Worm (Caenorhabditis elegans) whole organism, L1 larva: ENCODE measurements around the gene twk-18.

Source experiments
- aha-1 ChIP-seq: fragments of 150-350 bp; optimal IDR thresholded peaks from 2 replicates; lab custom pipeline; 2014; ENCODE audit warnings: missing biosample characterization, missing genetic modification characterization
- ama-1 ChIP-seq: fragments of 150-350 bp; optimal IDR thresholded peaks from 2 replicates; lab custom pipeline; 2014
- blmp-1 ChIP-seq: fragments of 150-350 bp; optimal IDR thresholded peaks from 2 replicates; lab custom pipeline; 2014; ENCODE audit warnings: missing biosample characterization, missing genetic modification characterization
- ceh-88 ChIP-seq: fragments of 200-800 bp; sonication (Bioruptor generic); IDR thresholded peaks from 2 replicates; pipeline ENCODE4 v1.3.6; 2022; ENCODE audit warnings: missing genetic modification characterization, missing compliant biosample characterization
- efl-1 ChIP-seq, 4 experiments: fragments of 150-350 bp; optimal IDR thresholded peaks in 3 of 4; peaks in 1 of 4; 1 replicate in 1 of 4; 2 replicates in 3 of 4; lab custom pipeline; 2014; ENCODE audit warnings: missing biosample characterization in 2 of 4, missing genetic modification characterization in 2 of 4, missing genetic modification reagents in 2 of 4
- elt-2 ChIP-seq: sonication (generic microtip); optimal IDR thresholded peaks from 2 replicates; lab custom pipeline; 2016; ENCODE audit warnings: missing genetic modification characterization, mild to moderate bottlenecking, inconsistent platforms, missing compliant biosample characterization, missing genetic modification reagents
- elt-3 ChIP-seq, 6 experiments: fragments of 150-350 bp in 1 of 6; sonication (generic microtip); optimal IDR thresholded peaks; 2 replicates each; lab custom pipeline; 2017 to 2018; ENCODE audit warnings: missing biosample characterization in 6 of 6, missing genetic modification characterization in 6 of 6, inconsistent platforms in 1 of 6
- grh-1 ChIP-seq: fragments of 200-800 bp; sonication (Bioruptor generic); IDR thresholded peaks from 2 replicates; pipeline ENCODE4 v1.3.6; 2022; ENCODE audit warnings: missing genetic modification reagents, missing genetic modification characterization, missing compliant biosample characterization
- hlh-4 ChIP-seq: sonication (generic microtip); optimal IDR thresholded peaks from 2 replicates; lab custom pipeline; 2016; ENCODE audit warnings: mild to moderate bottlenecking, missing genetic modification characterization, missing compliant biosample characterization
- lin-35 ChIP-seq, 2 experiments: fragments of 150-350 bp; optimal IDR thresholded peaks; 2 replicates each; lab custom pipeline; 2014; ENCODE audit warnings: missing biosample characterization in 2 of 2, missing genetic modification characterization in 2 of 2, missing genetic modification reagents in 2 of 2
- lsy-2 ChIP-seq, 2 experiments: fragments of 150-350 bp; optimal IDR thresholded peaks; 2 replicates each; lab custom pipeline; 2014; ENCODE audit warnings: missing biosample characterization in 2 of 2, missing genetic modification characterization in 2 of 2
- mdl-1 ChIP-seq, 2 experiments: fragments of 150-350 bp; optimal IDR thresholded peaks; 2 replicates each; lab custom pipeline; 2014 to 2017; ENCODE audit warnings: missing biosample characterization in 2 of 2, missing genetic modification characterization in 2 of 2, inconsistent platforms in 1 of 2
- mef-2 ChIP-seq: fragments of 150-350 bp; optimal IDR thresholded peaks from 2 replicates; lab custom pipeline; 2014; ENCODE audit warnings: missing biosample characterization, missing genetic modification characterization
- mep-1 ChIP-seq: fragments of 150-350 bp; optimal IDR thresholded peaks from 2 replicates; lab custom pipeline; 2014; ENCODE audit warnings: missing biosample characterization, missing genetic modification characterization
- nhr-20 ChIP-seq: sonication (generic microtip); optimal IDR thresholded peaks from 2 replicates; lab custom pipeline; 2016; ENCODE audit warnings: mild to moderate bottlenecking, missing genetic modification characterization, missing compliant biosample characterization
- nhr-47 ChIP-seq: sonication (generic microtip); optimal IDR thresholded peaks from 2 replicates; lab custom pipeline; 2016; ENCODE audit warnings: mild to moderate bottlenecking, missing genetic modification characterization, moderate library complexity, missing compliant biosample characterization
- nhr-71 ChIP-seq: sonication (generic microtip); optimal IDR thresholded peaks from 2 replicates; lab custom pipeline; 2016; ENCODE audit warnings: mild to moderate bottlenecking, missing genetic modification characterization, moderate library complexity, missing compliant biosample characterization
- nhr-77 ChIP-seq: fragments of 150-350 bp; optimal IDR thresholded peaks from 2 replicates; lab custom pipeline; 2014; ENCODE audit warnings: missing biosample characterization, missing genetic modification characterization
- nhr-85 ChIP-seq: sonication (generic microtip); peaks from one replicate; lab custom pipeline; 2016; ENCODE audit warnings: missing genetic modification characterization, inconsistent platforms, missing compliant biosample characterization
- pax-3 ChIP-seq: fragments of 200-800 bp; sonication (Bioruptor generic); optimal IDR thresholded peaks from 2 replicates; lab custom pipeline; 2018; ENCODE audit warnings: mild to moderate bottlenecking, missing genetic modification characterization, moderate library complexity, missing compliant biosample characterization
- snpc-4 ChIP-seq: fragments of 150-350 bp; optimal IDR thresholded peaks from 2 replicates; lab custom pipeline; 2014; ENCODE audit warnings: missing biosample characterization, missing genetic modification characterization
- snu-23 ChIP-seq: sonication (generic microtip); optimal IDR thresholded peaks from 2 replicates; lab custom pipeline; 2016; ENCODE audit warnings: missing genetic modification characterization, missing compliant biosample characterization
- sox-4 ChIP-seq: sonication (generic microtip); optimal IDR thresholded peaks from 2 replicates; lab custom pipeline; 2016; ENCODE audit warnings: missing genetic modification characterization, missing compliant biosample characterization
- unc-86 ChIP-seq: sonication (generic microtip); optimal IDR thresholded peaks from 2 replicates; lab custom pipeline; 2016; ENCODE audit warnings: missing genetic modification characterization, missing compliant biosample characterization
- zag-1 ChIP-seq: fragments of 150-350 bp; optimal IDR thresholded peaks from 2 replicates; lab custom pipeline; 2014; ENCODE audit warnings: missing biosample characterization, missing genetic modification characterization
- ztf-4 ChIP-seq: fragments of 150-350 bp; optimal IDR thresholded peaks from 2 replicates; lab custom pipeline; 2014; ENCODE audit warnings: missing biosample characterization, missing genetic modification characterization

The twk-18 gene

DNA sequence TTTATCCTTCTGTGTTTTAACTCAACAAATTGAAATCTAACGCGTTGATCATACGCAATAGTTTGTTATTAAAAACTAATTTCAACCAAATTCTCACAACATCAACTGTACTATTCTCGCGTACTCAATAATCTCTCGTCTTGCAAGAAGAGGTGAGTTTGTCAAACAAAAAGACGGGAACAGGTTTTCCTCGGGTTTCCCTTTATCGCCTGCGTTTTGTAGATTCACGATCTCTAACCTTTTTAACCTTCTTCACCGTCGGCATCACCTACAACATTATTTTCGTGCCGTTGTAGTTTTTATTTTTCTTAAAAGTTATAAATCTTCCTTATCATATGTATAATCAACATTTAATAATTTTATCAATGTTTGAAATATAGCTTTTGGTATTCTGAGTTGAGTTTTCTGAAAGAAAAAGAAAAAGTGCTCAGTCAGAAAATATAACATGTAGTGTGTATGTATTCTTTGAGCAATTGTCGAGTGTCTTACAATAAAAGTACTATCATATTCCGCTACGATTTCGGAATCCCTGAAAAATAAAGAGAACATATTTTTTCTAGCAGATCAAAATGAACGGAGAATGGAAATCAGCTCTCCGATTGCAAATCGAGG is 41.1 kb downstream of the twk-18 start, which contains the start of gene snf-12:
Gene snf-12, plus strand, starts transcription at position 562 of the 612 bp plus-strand sequence.
- TF ChIP-seq pax-3 (tag; lab: Kevin White, UChicago) (no peak), hlh-4 (tag; lab: Kevin White, UChicago) (no peak), grh-1 (GFP tag; lab: Robert Waterston, UW) (peak; percentile 83), nhr-71 (tag; lab: Kevin White, UChicago) (peak; percentile 32), mdl-1 (tag; optimal IDR thresholded peaks at IDR 0.05; lab: Kevin White, UChicago) (no peak), sox-4 (tag; lab: Kevin White, UChicago) (no peak), snu-23 (GFP tag; lab: Kevin White, UChicago) (peak; percentile 26), efl-1 (optimal IDR thresholded peaks at IDR 0.05; lab: Kevin White, UChicago) (no peak), efl-1 (GFP tag; optimal IDR thresholded peaks at IDR 0.05 in 1 of 2; lab: Kevin White, UChicago) (peak in 1 of 2 experiments; percentile 24), nhr-47 (tag; lab: Kevin White, UChicago) (no peak), nhr-85 (tag; lab: Kevin White, UChicago) (peak; percentile 81), ztf-4 (no peak), blmp-1 (tag; lab: Kevin White, UChicago) (peak; percentile 64), lsy-2 (tag; optimal IDR thresholded peaks at IDR 0.05; lab: Kevin White, UChicago) (no peak), ama-1 (lab: Kevin White, UChicago) (no peak), lin-35 (GFP tag; optimal IDR thresholded peaks at IDR 0.05; lab: Kevin White, UChicago) (peak in 1 of 2 experiments; percentile 12), aha-1 (no peak), elt-3 (tag; optimal IDR thresholded peaks at IDR 0.05; lab: Kevin White, UChicago) (peak in 1 of 6 experiments; percentile 43), nhr-20 (tag; lab: Kevin White, UChicago) (peak; percentile 38), snpc-4 (tag; lab: Kevin White, UChicago) (no peak), elt-2 (tag; lab: Kevin White, UChicago) (no peak), unc-86 (tag; lab: Kevin White, UChicago) (no peak)

DNA sequence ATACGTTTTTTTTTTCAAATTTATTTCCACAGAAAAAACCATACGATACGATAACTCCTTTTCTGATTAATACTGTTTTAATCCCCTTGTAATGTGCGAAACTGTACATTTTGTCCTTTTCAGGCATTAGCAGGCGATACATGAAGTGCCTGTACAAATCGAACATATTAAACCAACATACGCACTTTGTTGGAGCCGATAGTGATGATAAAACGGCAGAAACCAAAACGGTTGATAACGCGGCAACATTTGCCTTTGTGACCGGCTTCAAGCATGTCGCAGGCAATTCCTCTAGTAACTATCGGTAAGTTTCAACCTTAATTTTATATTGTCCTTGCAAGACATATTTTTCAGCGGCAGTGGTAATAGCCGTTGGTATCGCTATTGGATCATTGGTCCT is 46.4 kb downstream of the twk-18 start, which contains the start of gene nep-22:
Gene nep-22, plus strand, starts transcription at position 245 of the 400 bp plus-strand sequence.
- no peak for TF ChIP-seq ceh-88 (GFP tag; lab: Robert Waterston, UW)
- no peak for TF ChIP-seq mep-1 (tag; lab: Kevin White, UChicago)
- TF ChIP-seq zag-1 (tag; lab: Kevin White, UChicago) = no peak
- peak; percentile 70 for TF ChIP-seq elt-2 (tag; lab: Kevin White, UChicago)
- peak in 1 of 2 experiments; percentile 14 for TF ChIP-seq lin-35 (GFP tag; optimal IDR thresholded peaks at IDR 0.05; lab: Kevin White, UChicago)
- TF ChIP-seq nhr-77 (tag; lab: Kevin White, UChicago) = no peak
- TF ChIP-seq, all 84 proteins: peak for 2

DNA sequence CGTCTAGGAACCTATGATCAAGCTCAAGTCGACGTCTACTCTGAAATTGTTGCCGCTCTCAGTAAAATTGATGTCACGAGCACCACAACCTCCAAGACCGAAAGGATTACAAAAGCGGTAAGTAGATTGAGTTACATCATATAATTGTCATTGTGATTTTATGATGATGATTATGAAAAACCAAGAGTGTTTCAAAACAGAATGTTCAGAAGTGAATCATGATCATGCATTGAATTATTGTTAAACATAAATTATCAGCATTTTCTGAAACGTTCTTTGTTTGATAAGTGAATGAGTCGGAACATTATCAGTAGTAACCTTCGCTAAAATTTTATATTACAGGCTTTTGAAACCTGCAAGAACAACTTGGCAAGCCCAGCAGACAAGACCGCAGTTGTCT is 47.2 kb downstream of the twk-18 start:
- TF ChIP-seq efl-1 (optimal IDR thresholded peaks at IDR 0.05; lab: Kevin White, UChicago) = no peak
- peak in 1 of 2 experiments; percentile 56 for TF ChIP-seq efl-1 (GFP tag; optimal IDR thresholded peaks at IDR 0.05 in 1 of 2; lab: Kevin White, UChicago)
- peak; percentile 50 for TF ChIP-seq elt-2 (tag; lab: Kevin White, UChicago)
- TF ChIP-seq ceh-88 (GFP tag; lab: Robert Waterston, UW) = no peak

DNA sequence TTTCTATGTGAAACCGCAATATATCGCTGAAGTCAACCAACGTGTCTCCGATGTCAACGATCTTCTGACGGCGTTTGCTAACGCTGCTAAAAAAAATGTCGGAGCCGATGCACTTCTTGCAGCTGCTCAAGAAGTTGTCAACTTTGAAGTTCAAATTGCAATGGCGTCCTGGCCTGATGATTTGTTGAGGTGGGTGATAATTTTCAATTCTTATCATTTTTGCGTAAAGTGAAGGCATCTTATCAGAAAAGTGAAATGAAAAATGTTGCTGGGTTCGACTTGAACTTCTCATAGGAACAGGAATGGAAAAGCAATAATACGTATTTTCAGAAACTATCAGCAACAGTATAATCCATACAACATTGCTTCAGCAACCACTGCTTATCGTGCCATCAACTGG is 48.3 kb downstream of the twk-18 start:
- no peak for TF ChIP-seq mef-2 (tag; lab: Kevin White, UChicago)
- peak; percentile 52 for TF ChIP-seq elt-2 (tag; lab: Kevin White, UChicago)
- TF ChIP-seq, all 84 proteins: peak for 1
